Fruit fly (Drosophila melanogaster) Kc167 (cell line): ENCODE measurements around the gene prc.

Source experiments
- Myc ChIP-seq: fragments of >200 bp; optimal IDR thresholded peaks from 2 replicates; lab custom pipeline; 2017; ENCODE audit warnings: missing external identifiers
- h ChIP-seq: fragments of >200 bp; optimal IDR thresholded peaks from 3 replicates; lab custom pipeline; 2018; ENCODE audit warnings: missing external identifiers
- psq ChIP-seq: fragments of >200 bp; optimal IDR thresholded peaks from 2 replicates; lab custom pipeline; 2017; ENCODE audit warnings: missing external identifiers
- ttk ChIP-seq: sonication (Bioruptor generic); optimal IDR thresholded peaks from 2 replicates; lab custom pipeline; 2017; ENCODE audit warnings: missing external identifiers

dm6 chr3L:11972879-11973278 lies 6.9 kb upstream of the prc start, which contains the start of gene Muc68E:
- no peak for TF ChIP-seq h (lab: Kevin White, UChicago)
- no peak for TF ChIP-seq psq (lab: Kevin White, UChicago)
- no peak for TF ChIP-seq Myc
- TF ChIP-seq ttk (lab: Kevin White, UChicago) = no peak
